Worm (Caenorhabditis elegans) whole organism, mixed stage, embryonic: ENCODE data around the gene wapl-1.

Experiments used
- lin-13 ChIP-seq: fragments of 150-350 bp; optimal IDR thresholded peaks from 2 replicates; lab custom pipeline; 2014; ENCODE audit warnings: missing biosample characterization, missing genetic modification characterization
- lsy-2 ChIP-seq: fragments of 150-350 bp; optimal IDR thresholded peaks from 2 replicates; lab custom pipeline; 2014; ENCODE audit warnings: missing biosample characterization, missing genetic modification characterization
- mep-1 ChIP-seq: fragments of 150-350 bp; optimal IDR thresholded peaks from 2 replicates; lab custom pipeline; 2017; ENCODE audit warnings: missing biosample characterization, missing genetic modification reagents, missing genetic modification characterization, inconsistent platforms
- nhr-12 ChIP-seq: fragments of 150-350 bp; optimal IDR thresholded peaks from 2 replicates; lab custom pipeline; 2014; ENCODE audit warnings: missing biosample characterization, missing genetic modification characterization
- nhr-237 ChIP-seq: fragments of 150-350 bp; optimal IDR thresholded peaks from 2 replicates; lab custom pipeline; 2014; ENCODE audit warnings: missing biosample characterization, missing genetic modification characterization
- pha-4 ChIP-seq: fragments of 150-350 bp; optimal IDR thresholded peaks from 2 replicates; lab custom pipeline; 2018; ENCODE audit warnings: missing biosample characterization, missing genetic modification reagents, missing genetic modification characterization
- snpc-4 ChIP-seq: fragments of 150-350 bp; optimal IDR thresholded peaks from 2 replicates; lab custom pipeline; 2014; ENCODE audit warnings: missing biosample characterization, missing genetic modification characterization
- tbx-8 ChIP-seq: fragments of 200-800 bp; sonication (Bioruptor generic); optimal IDR thresholded peaks from 2 replicates; lab custom pipeline; 2018; ENCODE audit warnings: mild to moderate bottlenecking, missing genetic modification characterization, moderate library complexity, missing compliant biosample characterization
- unc-39 ChIP-seq: fragments of 150-350 bp; optimal IDR thresholded peaks from 2 replicates; lab custom pipeline; 2014; ENCODE audit warnings: missing biosample characterization, missing genetic modification characterization
- ztf-11 ChIP-seq: fragments of 150-350 bp; optimal IDR thresholded peaks from 2 replicates; lab custom pipeline; 2014; ENCODE audit warnings: missing biosample characterization, missing genetic modification characterization

- TF ChIP-seq snpc-4 (tag; lab: Kevin White, UChicago) (no peak), lsy-2 (no peak), nhr-237 (tag; lab: Kevin White, UChicago) (no peak), lin-13 (no peak), unc-39 (tag; lab: Kevin White, UChicago) (no peak), tbx-8 (GFP tag; lab: Kevin White, UChicago) (no peak), ztf-11 (no peak), pha-4 (peak; percentile 12), nhr-12 (tag; lab: Kevin White, UChicago) (no peak), mep-1 (tag; lab: Kevin White, UChicago) (no peak)
These were observed 46.0 kb downstream of the wapl-1 start for ce11 chrIV:4399418-4400136.
